Worm (Caenorhabditis elegans) whole organism, young adult: Measurements from ENCODE around the gene spe-6.

ENCODE experiments used
- C17E4.6 ChIP-seq: fragments of 200-800 bp; sonication (Bioruptor generic); IDR thresholded peaks from 2 replicates; pipeline ENCODE4 v1.3.6; 2022; ENCODE audit warnings: missing genetic modification reagents, missing genetic modification characterization, missing compliant biosample characterization
- F33H1.4 ChIP-seq: fragments of 200-800 bp; sonication (Bioruptor generic); IDR thresholded peaks from 2 replicates; pipeline ENCODE4 v1.3.6; 2022; ENCODE audit warnings: missing genetic modification reagents, missing genetic modification characterization, missing compliant biosample characterization
- F49E8.2 ChIP-seq: sonication (generic microtip); optimal IDR thresholded peaks from 3 replicates; lab custom pipeline; 2017; ENCODE audit warnings: missing genetic modification characterization, mild to moderate bottlenecking, missing compliant biosample characterization, antibody characterized with exemption, moderate library complexity; ENCODE audit not compliant: insufficient read depth
- F55B11.4 ChIP-seq: sonication (generic microtip); optimal IDR thresholded peaks from 2 replicates; lab custom pipeline; 2016; ENCODE audit warnings: missing compliant biosample characterization, missing genetic modification characterization, borderline replicate concordance; ENCODE audit not compliant: insufficient read depth
- F57C9.4 ChIP-seq: sonication (generic microtip); optimal IDR thresholded peaks from 2 replicates; lab custom pipeline; 2017; ENCODE audit warnings: mild to moderate bottlenecking, missing genetic modification characterization, missing compliant biosample characterization
- K12H6.12 ChIP-seq: fragments of 200-800 bp; sonication (Bioruptor generic); optimal IDR thresholded peaks from 2 replicates; lab custom pipeline; 2018; ENCODE audit warnings: mild to moderate bottlenecking, missing genetic modification characterization, missing compliant biosample characterization
- T26A5.8 ChIP-seq: sonication (generic microtip); optimal IDR thresholded peaks from 2 replicates; lab custom pipeline; 2016; ENCODE audit warnings: missing genetic modification characterization, missing compliant biosample characterization
- aptf-3 ChIP-seq: fragments of 200-800 bp; sonication (Bioruptor generic); IDR thresholded peaks from 2 replicates; pipeline ENCODE4 v1.3.6; 2022; ENCODE audit warnings: missing genetic modification characterization, missing compliant biosample characterization
- attf-3 ChIP-seq: fragments of 200-800 bp; sonication (Bioruptor generic); conservative IDR thresholded peaks from 2 replicates; pipeline ENCODE4 v1.3.6; 2022; ENCODE audit warnings: missing genetic modification reagents, missing genetic modification characterization, missing compliant biosample characterization
- attf-5 ChIP-seq: fragments of 200-800 bp; sonication (Bioruptor generic); optimal IDR thresholded peaks from 2 replicates; lab custom pipeline; 2018; ENCODE audit warnings: mild to moderate bottlenecking, missing genetic modification characterization, missing compliant biosample characterization
- ceh-100 ChIP-seq: fragments of 200-800 bp; sonication (Bioruptor generic); IDR thresholded peaks from 2 replicates; pipeline ENCODE4 v1.3.6; 2022; ENCODE audit warnings: missing genetic modification reagents, missing genetic modification characterization, missing compliant biosample characterization
- dpff-1 ChIP-seq: sonication (generic microtip); optimal IDR thresholded peaks from 2 replicates; lab custom pipeline; 2017; ENCODE audit warnings: mild to moderate bottlenecking, missing genetic modification characterization, missing compliant biosample characterization
- egl-44 ChIP-seq: fragments of 200-800 bp; sonication (Bioruptor generic); IDR thresholded peaks from 2 replicates; pipeline ENCODE4 v1.3.6; 2022; ENCODE audit warnings: missing genetic modification reagents, missing genetic modification characterization, missing compliant biosample characterization
- egrh-3 ChIP-seq: fragments of 200-800 bp; sonication (Bioruptor generic); IDR thresholded peaks from 2 replicates; pipeline ENCODE4 v1.3.6; 2022; ENCODE audit warnings: missing genetic modification reagents, missing genetic modification characterization, missing compliant biosample characterization
- ekl-4 ChIP-seq: fragments of 200-800 bp; sonication (Bioruptor generic); IDR thresholded peaks from 2 replicates; pipeline ENCODE4 v1.3.6; 2022; ENCODE audit warnings: missing genetic modification reagents, missing genetic modification characterization, missing compliant biosample characterization
- gei-17 ChIP-seq: fragments of 200-800 bp; sonication (Bioruptor generic); optimal IDR thresholded peaks from 2 replicates; lab custom pipeline; 2018; ENCODE audit warnings: mild to moderate bottlenecking, missing genetic modification characterization, missing compliant biosample characterization
- hlh-12 ChIP-seq: sonication (generic microtip); optimal IDR thresholded peaks from 2 replicates; lab custom pipeline; 2016; ENCODE audit warnings: missing genetic modification characterization, missing compliant biosample characterization
- let-607 ChIP-seq, 2 experiments: fragments of 200-800 bp in 1 of 2; sonication (Bioruptor generic) in 1 of 2; sonication (generic microtip) in 1 of 2; optimal IDR thresholded peaks; 2 replicates each; lab custom pipeline; 2016 to 2018; ENCODE audit warnings: mild to moderate bottlenecking in 2 of 2, missing compliant biosample characterization in 2 of 2, missing genetic modification characterization in 2 of 2, moderate library complexity in 2 of 2, missing genotype in 1 of 2
- lin-26 ChIP-seq: fragments of 200-800 bp; sonication (Bioruptor generic); IDR thresholded peaks from 2 replicates; pipeline ENCODE4 v1.3.6; 2022; ENCODE audit warnings: missing genetic modification reagents, missing genetic modification characterization, missing compliant biosample characterization
- lir-1 ChIP-seq: fragments of 200-800 bp; sonication (Bioruptor generic); conservative IDR thresholded peaks from 2 replicates; pipeline ENCODE4 v1.3.6; 2022; ENCODE audit warnings: missing genetic modification reagents, missing genetic modification characterization, missing compliant biosample characterization
- madf-10 ChIP-seq: sonication (generic microtip); optimal IDR thresholded peaks from 2 replicates; lab custom pipeline; 2016; ENCODE audit warnings: mild to moderate bottlenecking, missing genetic modification characterization, missing compliant biosample characterization
- mcd-1 ChIP-seq: fragments of 200-800 bp; sonication (Bioruptor generic); IDR thresholded peaks from 2 replicates; pipeline ENCODE4 v1.3.6; 2022; ENCODE audit warnings: missing genetic modification reagents, missing genetic modification characterization, missing compliant biosample characterization
- nfya-1 ChIP-seq: sonication (generic microtip); optimal IDR thresholded peaks from 2 replicates; lab custom pipeline; 2017; ENCODE audit warnings: antibody characterized with exemption, missing compliant biosample characterization, missing genetic modification characterization, borderline replicate concordance; ENCODE audit not compliant: insufficient read depth
- nfyb-1 ChIP-seq: fragments of 200-800 bp; sonication (Bioruptor generic); IDR thresholded peaks from 2 replicates; pipeline ENCODE4 v1.3.6; 2022; ENCODE audit warnings: missing genetic modification reagents, missing genetic modification characterization, missing compliant biosample characterization
- nhr-120 ChIP-seq: fragments of 200-800 bp; sonication (Bioruptor generic); IDR thresholded peaks from 2 replicates; pipeline ENCODE4 v1.3.6; 2022; ENCODE audit warnings: missing genetic modification characterization, missing compliant biosample characterization
- nhr-179 ChIP-seq: sonication (generic microtip); optimal IDR thresholded peaks from 2 replicates; lab custom pipeline; 2016; ENCODE audit warnings: mild to moderate bottlenecking, missing genetic modification characterization, missing compliant biosample characterization
- nhr-80 ChIP-seq: sonication (generic microtip); optimal IDR thresholded peaks from 2 replicates; lab custom pipeline; 2016; ENCODE audit warnings: missing genetic modification characterization, missing compliant biosample characterization
- pbrm-1 ChIP-seq: fragments of 200-800 bp; sonication (Bioruptor generic); IDR thresholded peaks from 2 replicates; pipeline ENCODE4 v1.3.6; 2022; ENCODE audit warnings: missing genetic modification reagents, missing genetic modification characterization, missing compliant biosample characterization
- sea-2 ChIP-seq: fragments of 200-800 bp; sonication (Bioruptor generic); IDR thresholded peaks from 2 replicates; pipeline ENCODE4 v1.3.6; 2022; ENCODE audit warnings: missing genetic modification characterization, missing compliant biosample characterization
- snpc-1.1 ChIP-seq: sonication (generic microtip); optimal IDR thresholded peaks from 2 replicates; lab custom pipeline; 2017; ENCODE audit warnings: missing genetic modification characterization, mild to moderate bottlenecking, missing compliant biosample characterization, antibody characterized with exemption, moderate library complexity, missing genotype, missing genetic modification reagents; ENCODE audit not compliant: insufficient read depth
- sptf-2 ChIP-seq: fragments of 200-800 bp; sonication (Bioruptor generic); optimal IDR thresholded peaks from 2 replicates; lab custom pipeline; 2018; ENCODE audit warnings: mild to moderate bottlenecking, missing genetic modification characterization, missing compliant biosample characterization
- unc-62 ChIP-seq: fragments of 150-350 bp; optimal IDR thresholded peaks from 2 replicates; lab custom pipeline; 2014; ENCODE audit warnings: missing biosample characterization, missing genetic modification reagents, missing genetic modification characterization
- zfh-2 ChIP-seq: fragments of 200-800 bp; sonication (Bioruptor generic); conservative IDR thresholded peaks from 2 replicates; pipeline ENCODE4 v1.3.6; 2022; ENCODE audit warnings: missing genetic modification reagents, missing genetic modification characterization, missing compliant biosample characterization
- ztf-22 ChIP-seq: fragments of 200-800 bp; sonication (Bioruptor generic); optimal IDR thresholded peaks from 2 replicates; lab custom pipeline; 2018; ENCODE audit warnings: mild to moderate bottlenecking, missing genetic modification characterization, moderate library complexity, missing compliant biosample characterization
- ztf-28 ChIP-seq: fragments of 200-800 bp; sonication (Bioruptor generic); IDR thresholded peaks from 2 replicates; pipeline ENCODE4 v1.3.6; 2022; ENCODE audit warnings: missing genetic modification reagents, missing genetic modification characterization, missing compliant biosample characterization

The spe-6 gene

ce11 chrIII:11535453-11535852, 30.2 kb downstream of the spe-6 start:
- TF ChIP-seq zfh-2 (no peak), nhr-120 (GFP tag; lab: Robert Waterston, UW) (no peak), let-607 (tag; optimal IDR thresholded peaks at IDR 0.05; lab: Kevin White, UChicago) (no peak), ztf-22 (GFP tag; lab: Kevin White, UChicago) (no peak), snpc-1.1 (no peak), sptf-2 (GFP tag; lab: Kevin White, UChicago) (no peak), T26A5.8 (no peak), F49E8.2 (no peak), sea-2 (GFP tag; lab: Robert Waterston, UW) (no peak), nfya-1 (tag; lab: Kevin White, UChicago) (no peak), C17E4.6 (GFP tag; lab: Robert Waterston, UW) (no peak), ekl-4 (GFP tag; lab: Robert Waterston, UW) (no peak), lir-1 (GFP tag; lab: Robert Waterston, UW) (no peak), dpff-1 (tag; lab: Kevin White, UChicago) (no peak), attf-5 (GFP tag; lab: Kevin White, UChicago) (no peak), K12H6.12 (tag; lab: Kevin White, UChicago) (no peak), unc-62 (GFP tag; lab: Kevin White, UChicago) (no peak), pbrm-1 (no peak)

ce11 chrIII:11544947-11545346, 39.7 kb downstream of the spe-6 start:
- TF ChIP-seq nhr-120 (GFP tag; lab: Robert Waterston, UW) = no peak
- TF ChIP-seq mcd-1 (GFP tag; lab: Robert Waterston, UW) = no peak
- no peak for TF ChIP-seq F55B11.4 (tag; lab: Kevin White, UChicago)
- no peak for TF ChIP-seq gei-17 (GFP tag; lab: Kevin White, UChicago)
- no peak for TF ChIP-seq madf-10 (tag; lab: Kevin White, UChicago)
- TF ChIP-seq F33H1.4 (GFP tag; lab: Robert Waterston, UW) = no peak
- peak; percentile 48; the same call in 1 of the 2 replicates for TF ChIP-seq egrh-3 (GFP tag; lab: Robert Waterston, UW)
- no peak for TF ChIP-seq nfyb-1 (GFP tag; lab: Robert Waterston, UW)
- no peak for TF ChIP-seq attf-3 (GFP tag; lab: Robert Waterston, UW)
- TF ChIP-seq ceh-100 (GFP tag; lab: Robert Waterston, UW) = no peak
- TF ChIP-seq snpc-1.1 = no peak
- TF ChIP-seq zfh-2 = peak; percentile 74; the same call in 1 of the 2 replicates
- no peak for TF ChIP-seq egl-44 (GFP tag; lab: Robert Waterston, UW)
- no peak for TF ChIP-seq F57C9.4 (tag; lab: Kevin White, UChicago)
- TF ChIP-seq aptf-3 = no peak
- TF ChIP-seq lin-26 (GFP tag; lab: Robert Waterston, UW) = no peak

ce11 chrIII:11548070-11548469, 42.8 kb downstream of the spe-6 start, which contains the start of gene Y66D12A.13:
TSS of gene Y66D12A.13 (plus strand) at chrIII:11548370.
- no peak for TF ChIP-seq hlh-12 (tag; lab: Kevin White, UChicago)
- no peak for TF ChIP-seq ceh-100 (GFP tag; lab: Robert Waterston, UW)
- no peak for TF ChIP-seq nhr-179 (tag; lab: Kevin White, UChicago)
- TF ChIP-seq nhr-80 (tag; lab: Kevin White, UChicago) = peak; percentile 29
- no peak for TF ChIP-seq nfyb-1 (GFP tag; lab: Robert Waterston, UW)
- no peak for TF ChIP-seq ztf-28
